Worm (Caenorhabditis elegans) whole organism, midembryonic: Measurements from ENCODE around the gene C34E10.10.

Experiments
- T22C8.4 ChIP-seq: fragments of 200-800 bp; sonication (Bioruptor generic); IDR thresholded peaks from 2 replicates; pipeline ENCODE4 v1.3.6; 2022; ENCODE audit warnings: missing genetic modification characterization, missing compliant biosample characterization
- cog-1 ChIP-seq: sonication (generic microtip); optimal IDR thresholded peaks from 2 replicates; lab custom pipeline; 2016; ENCODE audit warnings: missing genetic modification characterization, missing compliant biosample characterization
- flt-1 ChIP-seq: fragments of 200-800 bp; sonication (Bioruptor generic); IDR thresholded peaks from 2 replicates; pipeline ENCODE4 v1.3.6; 2022; ENCODE audit warnings: missing genetic modification characterization, missing compliant biosample characterization
- ref-1 ChIP-seq: fragments of 200-800 bp; sonication (Bioruptor generic); conservative IDR thresholded peaks from 2 replicates; pipeline ENCODE4 v1.3.6; 2022; ENCODE audit warnings: missing genetic modification reagents, missing genetic modification characterization, missing compliant biosample characterization
- ztf-23 ChIP-seq: fragments of 200-800 bp; sonication (Bioruptor generic); IDR thresholded peaks from 2 replicates; pipeline ENCODE4 v1.3.6; 2022; ENCODE audit warnings: missing genetic modification reagents, missing genetic modification characterization, missing compliant biosample characterization

DNA sequence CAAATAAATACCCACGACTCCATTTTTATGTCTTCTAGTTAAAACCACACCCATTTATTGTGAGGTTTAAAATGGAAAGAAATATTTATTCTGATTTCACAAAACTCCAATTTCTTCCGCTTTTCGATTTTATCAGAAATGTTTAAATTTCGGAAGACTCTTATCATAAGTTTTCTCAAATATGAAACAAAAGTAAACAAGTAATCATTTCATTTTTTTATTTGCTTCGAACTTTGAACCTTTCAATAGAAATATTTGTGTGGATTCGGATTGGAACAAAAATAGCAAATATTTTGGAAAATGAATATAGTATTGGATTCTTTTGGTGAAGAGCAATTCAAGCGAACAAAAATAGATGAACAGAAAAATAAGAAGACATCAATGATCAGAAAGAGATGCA, 5.9 kb downstream of the C34E10.10 start:
- TF ChIP-seq ref-1 (GFP tag; lab: Robert Waterston, UW) (no peak), flt-1 (GFP tag; lab: Robert Waterston, UW) (no peak), T22C8.4 (GFP tag; lab: Robert Waterston, UW) (no peak), cog-1 (tag; lab: Kevin White, UChicago) (no peak), ztf-23 (GFP tag; lab: Robert Waterston, UW) (no peak)
